Worm (Caenorhabditis elegans): ENCODE results near the gene F35A5.5.

The F35A5.5 gene

DNA sequence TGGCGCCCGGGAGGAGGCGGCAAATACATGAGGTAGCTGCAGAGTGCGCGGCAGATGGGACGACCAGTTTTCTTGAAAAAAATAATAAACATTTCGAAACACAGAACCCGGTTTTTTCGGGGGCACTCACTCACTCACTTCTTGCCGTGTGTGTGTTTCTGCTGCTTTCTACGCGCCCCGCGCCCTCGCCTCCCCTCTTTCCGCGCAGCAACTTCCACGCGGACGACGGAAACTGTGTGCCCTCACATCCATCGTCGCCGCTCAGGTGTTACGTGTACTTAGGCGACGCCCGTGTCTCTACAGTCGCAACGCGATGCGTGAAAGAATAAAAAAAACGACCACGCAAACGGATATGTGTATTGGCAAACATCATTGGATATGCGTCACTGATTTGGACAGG is 28.9 kb upstream of the F35A5.5 start:
- peak; percentile 74 for TF ChIP-seq set-16 (GFP tag; IDR thresholded peaks at IDR 0.05)
- TF ChIP-seq ama-1 (optimal IDR thresholded peaks at IDR 0.05) = no peak
- TF ChIP-seq pha-4 (GFP tag; IDR thresholded peaks at IDR 0.05) = peak; percentile 13
- TF ChIP-seq pha-4 (tag; optimal IDR thresholded peaks at IDR 0.05) = no peak
- TF ChIP-seq mxl-2 (GFP tag; conservative IDR thresholded peaks at IDR 0.05) = 0 out of 2 replicates have a peak, but pooled peaks have one; percentile 21
- TF ChIP-seq jun-1 (tag; optimal IDR thresholded peaks at IDR 0.05) = no peak
- peak; percentile 71; the same call in 1 of the 2 replicates for TF ChIP-seq madf-9 (GFP tag; conservative IDR thresholded peaks at IDR 0.05)
- no peak for TF ChIP-seq daf-16 (GFP tag; optimal IDR thresholded peaks at IDR 0.05)
- TF ChIP-seq daf-16 (tag; optimal IDR thresholded peaks at IDR 0.05) = no peak
- peak; percentile 2 for TF ChIP-seq nhr-48 (tag; optimal IDR thresholded peaks at IDR 0.05)
- 0 out of 2 replicates have a peak, but pooled peaks have one; percentile 40 for TF ChIP-seq egl-43 (GFP tag; IDR thresholded peaks at IDR 0.05)
- TF ChIP-seq rbr-2 (tag; optimal IDR thresholded peaks at IDR 0.05) = no peak
- peak; percentile 83 for TF ChIP-seq mxl-3 (GFP tag; optimal IDR thresholded peaks at IDR 0.05)
- no peak for TF ChIP-seq cey-2 (tag; optimal IDR thresholded peaks at IDR 0.05; ENCODE audit: borderline replicate concordance, insufficient read depth)
- TF ChIP-seq lin-29 (GFP tag; IDR thresholded peaks at IDR 0.05) = peak; percentile 47; the same call in 1 of the 2 replicates
- no peak for TF ChIP-seq T26A8.4 (GFP tag; IDR thresholded peaks at IDR 0.05)
- no peak for TF ChIP-seq snpc-1.2 (GFP tag; IDR thresholded peaks at IDR 0.05)
- TF ChIP-seq aha-1 (tag) = peak; percentile 8
- no peak for TF ChIP-seq lsy-2 (tag; optimal IDR thresholded peaks at IDR 0.05)

DNA sequence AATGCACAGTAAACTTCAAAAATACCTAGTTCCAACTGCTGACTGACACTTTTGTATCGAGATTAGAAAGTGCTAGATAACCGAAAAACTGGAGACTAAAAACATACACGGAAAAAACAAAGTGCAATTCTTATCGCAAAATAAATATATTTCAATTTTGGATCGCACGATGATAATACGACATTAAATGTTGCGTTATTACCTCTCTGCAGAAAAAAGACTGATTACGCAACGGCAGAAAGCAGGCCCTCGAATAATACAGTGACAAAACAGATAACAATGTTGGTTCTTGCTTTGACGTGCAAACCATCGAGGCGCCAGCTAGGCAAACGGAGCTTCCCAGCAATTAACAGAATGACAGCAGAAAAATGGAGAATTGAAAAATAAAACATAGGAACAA is 28.3 kb upstream of the F35A5.5 start:
- TF ChIP-seq mdl-1 (tag; optimal IDR thresholded peaks at IDR 0.05) = peak in 1 of 2 experiments; percentile 36
- peak; percentile 95 for TF ChIP-seq php-3 (GFP tag; IDR thresholded peaks at IDR 0.05)
- TF ChIP-seq tra-1 (GFP tag; IDR thresholded peaks at IDR 0.05) = peak; percentile 94
- no peak for TF ChIP-seq ctbp-1 (GFP tag; IDR thresholded peaks at IDR 0.05)
- TF ChIP-seq nhr-102 (tag; optimal IDR thresholded peaks at IDR 0.05) = peak; percentile 81
- TF ChIP-seq nhr-6 (tag; optimal IDR thresholded peaks at IDR 0.05) = peak; percentile 52
- peak; percentile 46 for TF ChIP-seq aha-1 (tag)
- peak; percentile 89 for TF ChIP-seq pqm-1 (tag; optimal IDR thresholded peaks at IDR 0.05)
- peak; percentile 9 for TF ChIP-seq hlh-30 (tag; optimal IDR thresholded peaks at IDR 0.05; ENCODE audit: insufficient read depth)
- peak; percentile 1 for TF ChIP-seq ztf-7 (tag; optimal IDR thresholded peaks at IDR 0.05)
- TF ChIP-seq daf-16 (GFP tag; optimal IDR thresholded peaks at IDR 0.05) = peak in 1 of 2 experiments; percentile 78
- TF ChIP-seq daf-16 (tag; optimal IDR thresholded peaks at IDR 0.05) = peak; percentile 99
- TF ChIP-seq fkh-10 (GFP tag; optimal IDR thresholded peaks at IDR 0.05) = no peak
- TF ChIP-seq hlh-11 (tag; optimal IDR thresholded peaks at IDR 0.05) = peak; percentile 92
- peak; percentile 52 for TF ChIP-seq mep-1 (tag; optimal IDR thresholded peaks at IDR 0.05)
- peak; percentile 36 for TF ChIP-seq nhr-10 (tag; optimal IDR thresholded peaks at IDR 0.05)
- TF ChIP-seq T20F7.1 (GFP tag; optimal IDR thresholded peaks at IDR 0.05) = peak; percentile 55
- TF ChIP-seq nhr-48 (tag; optimal IDR thresholded peaks at IDR 0.05) = peak; percentile 87
- TF ChIP-seq daf-12 (tag; optimal IDR thresholded peaks at IDR 0.05) = no peak
- no peak for TF ChIP-seq arid-1 (GFP tag; conservative IDR thresholded peaks at IDR 0.05)
- peak; percentile 83 for TF ChIP-seq lin-1 (GFP tag; IDR thresholded peaks at IDR 0.05)
- TF ChIP-seq dve-1 (tag; optimal IDR thresholded peaks at IDR 0.05; ENCODE audit: insufficient read depth) = peak; percentile 96
- peak in 1 of 2 experiments; percentile 50 for TF ChIP-seq unc-62 (GFP tag; optimal IDR thresholded peaks at IDR 0.05 in 1 of 2)
- TF ChIP-seq unc-62 (tag; optimal IDR thresholded peaks at IDR 0.05) = no peak
- peak; percentile 81 for TF ChIP-seq nhr-77 (tag; optimal IDR thresholded peaks at IDR 0.05)
- TF ChIP-seq dmd-6 (GFP tag; IDR thresholded peaks at IDR 0.05) = peak; percentile 98
- TF ChIP-seq gei-8 (GFP tag; optimal IDR thresholded peaks at IDR 0.05) = peak; percentile 90
- no peak for TF ChIP-seq unc-130 (GFP tag; optimal IDR thresholded peaks at IDR 0.05)
- peak; percentile 16 for TF ChIP-seq duxl-1 (tag; optimal IDR thresholded peaks at IDR 0.05; ENCODE audit: poor library complexity)
- TF ChIP-seq ceh-28 (tag; optimal IDR thresholded peaks at IDR 0.05) = no peak
- peak; percentile 89 for TF ChIP-seq nhr-28 (tag; optimal IDR thresholded peaks at IDR 0.05)
